Worm (Caenorhabditis elegans): ENCODE results near the gene npp-24.

- TF ChIP-seq dao-5 (tag; optimal IDR thresholded peaks at IDR 0.05) (no peak), W03F9.2 (tag; optimal IDR thresholded peaks at IDR 0.05) (no peak)
Measured at ce11 chrII:5544764-5545163, 39.1 kb downstream of the npp-24 start, which contains the start of gene ins-13.
